Worm (Caenorhabditis elegans) whole organism, young adult: ENCODE results near the gene tufm-1.

ENCODE experiments used
- C17E4.6 ChIP-seq: fragments of 200-800 bp; sonication (Bioruptor generic); IDR thresholded peaks from 2 replicates; pipeline ENCODE4 v1.3.6; 2022; ENCODE audit warnings: missing genetic modification reagents, missing genetic modification characterization, missing compliant biosample characterization
- D2030.7 ChIP-seq: fragments of 200-800 bp; sonication (Bioruptor generic); IDR thresholded peaks from 2 replicates; pipeline ENCODE4 v1.3.6; 2022; ENCODE audit warnings: missing genetic modification reagents, missing genetic modification characterization, missing compliant biosample characterization
- F10E7.11 ChIP-seq: sonication (generic microtip); optimal IDR thresholded peaks from 2 replicates; lab custom pipeline; 2017; ENCODE audit warnings: mild to moderate bottlenecking, missing genetic modification characterization, moderate library complexity, missing compliant biosample characterization
- F23B12.7 ChIP-seq: sonication (generic microtip); optimal IDR thresholded peaks from 2 replicates; lab custom pipeline; 2017; ENCODE audit warnings: missing genetic modification characterization, mild to moderate bottlenecking, missing compliant biosample characterization, antibody characterized with exemption, moderate library complexity; ENCODE audit not compliant: insufficient read depth
- F37B4.10 ChIP-seq: fragments of 200-800 bp; sonication (Bioruptor generic); IDR thresholded peaks from 2 replicates; pipeline ENCODE4 v1.3.6; 2022; ENCODE audit warnings: missing genetic modification characterization, missing compliant biosample characterization
- F52B5.7 ChIP-seq: sonication (generic microtip); optimal IDR thresholded peaks from 2 replicates; lab custom pipeline; 2016; ENCODE audit warnings: mild to moderate bottlenecking, missing genetic modification characterization, missing compliant biosample characterization
- F55B11.4 ChIP-seq: sonication (generic microtip); optimal IDR thresholded peaks from 2 replicates; lab custom pipeline; 2016; ENCODE audit warnings: missing compliant biosample characterization, missing genetic modification characterization, borderline replicate concordance; ENCODE audit not compliant: insufficient read depth
- K12H6.12 ChIP-seq: fragments of 200-800 bp; sonication (Bioruptor generic); optimal IDR thresholded peaks from 2 replicates; lab custom pipeline; 2018; ENCODE audit warnings: mild to moderate bottlenecking, missing genetic modification characterization, missing compliant biosample characterization
- Y53F4B.3 ChIP-seq: fragments of 200-800 bp; sonication (Bioruptor generic); IDR thresholded peaks from 2 replicates; pipeline ENCODE4 v1.3.6; 2022; ENCODE audit warnings: missing genetic modification reagents, missing genetic modification characterization, missing compliant biosample characterization
- Y53G8AR.9 ChIP-seq: fragments of 200-800 bp; sonication (Bioruptor generic); conservative IDR thresholded peaks from 2 replicates; pipeline ENCODE4 v1.3.6; 2022; ENCODE audit warnings: missing genetic modification reagents, missing genetic modification characterization, missing compliant biosample characterization
- Y67H2A.10 ChIP-seq: fragments of 200-800 bp; sonication (Bioruptor generic); conservative IDR thresholded peaks from 2 replicates; pipeline ENCODE4 v1.3.6; 2022; ENCODE audit warnings: missing genetic modification reagents, missing genetic modification characterization, missing compliant biosample characterization
- Y79H2A.3 ChIP-seq: fragments of 200-800 bp; sonication (Bioruptor generic); conservative IDR thresholded peaks from 2 replicates; pipeline ENCODE4 v1.3.6; 2022; ENCODE audit warnings: missing genetic modification reagents, missing genetic modification characterization, missing compliant biosample characterization
- athp-1 ChIP-seq: sonication (generic microtip); optimal IDR thresholded peaks from 2 replicates; lab custom pipeline; 2017; ENCODE audit warnings: mild to moderate bottlenecking, missing genetic modification characterization, missing compliant biosample characterization
- attf-5 ChIP-seq: fragments of 200-800 bp; sonication (Bioruptor generic); optimal IDR thresholded peaks from 2 replicates; lab custom pipeline; 2018; ENCODE audit warnings: mild to moderate bottlenecking, missing genetic modification characterization, missing compliant biosample characterization
- bed-1 ChIP-seq: fragments of 200-800 bp; sonication (Bioruptor generic); IDR thresholded peaks from 2 replicates; pipeline ENCODE4 v1.3.6; 2022; ENCODE audit warnings: missing genetic modification reagents, missing genetic modification characterization, missing compliant biosample characterization
- bed-2 ChIP-seq: fragments of 200-800 bp; sonication (Bioruptor generic); IDR thresholded peaks from 2 replicates; pipeline ENCODE4 v1.3.6; 2022; ENCODE audit warnings: missing genetic modification reagents, missing genetic modification characterization, missing compliant biosample characterization
- cebp-2 ChIP-seq: fragments of 200-800 bp; sonication (Bioruptor generic); IDR thresholded peaks from 2 replicates; pipeline ENCODE4 v1.3.6; 2022; ENCODE audit warnings: missing genetic modification characterization, missing compliant biosample characterization
- ceh-100 ChIP-seq: fragments of 200-800 bp; sonication (Bioruptor generic); IDR thresholded peaks from 2 replicates; pipeline ENCODE4 v1.3.6; 2022; ENCODE audit warnings: missing genetic modification reagents, missing genetic modification characterization, missing compliant biosample characterization
- ceh-58 ChIP-seq: fragments of 200-800 bp; sonication (Bioruptor generic); IDR thresholded peaks from 2 replicates; pipeline ENCODE4 v1.3.6; 2022; ENCODE audit warnings: missing genetic modification characterization, missing compliant biosample characterization
- ceh-79 ChIP-seq: sonication (generic microtip); optimal IDR thresholded peaks from 2 replicates; lab custom pipeline; 2017; ENCODE audit warnings: mild to moderate bottlenecking, missing genetic modification characterization, missing compliant biosample characterization
- ceh-91 ChIP-seq: fragments of 200-800 bp; sonication (Bioruptor generic); IDR thresholded peaks from 2 replicates; pipeline ENCODE4 v1.3.6; 2022; ENCODE audit warnings: missing genetic modification reagents, missing genetic modification characterization, missing compliant biosample characterization
- die-1 ChIP-seq: sonication (generic microtip); optimal IDR thresholded peaks from 2 replicates; lab custom pipeline; 2016; ENCODE audit warnings: missing genotype, mild to moderate bottlenecking, missing genetic modification characterization, missing compliant biosample characterization
- dox-1 ChIP-seq: fragments of 200-800 bp; sonication (Bioruptor generic); IDR thresholded peaks from 2 replicates; pipeline ENCODE4 v1.3.6; 2022; ENCODE audit warnings: missing genetic modification reagents, missing genetic modification characterization, missing compliant biosample characterization
- efl-1 ChIP-seq: fragments of 150-350 bp; optimal IDR thresholded peaks from 2 replicates; lab custom pipeline; 2014; ENCODE audit warnings: missing biosample characterization, missing genetic modification reagents, missing genetic modification characterization
- egl-18 ChIP-seq: fragments of 200-800 bp; sonication (Bioruptor generic); IDR thresholded peaks from 2 replicates; pipeline ENCODE4 v1.3.6; 2022; ENCODE audit warnings: missing genetic modification reagents, missing genetic modification characterization, missing compliant biosample characterization
- egrh-3 ChIP-seq: fragments of 200-800 bp; sonication (Bioruptor generic); IDR thresholded peaks from 2 replicates; pipeline ENCODE4 v1.3.6; 2022; ENCODE audit warnings: missing genetic modification reagents, missing genetic modification characterization, missing compliant biosample characterization
- ekl-4 ChIP-seq: fragments of 200-800 bp; sonication (Bioruptor generic); IDR thresholded peaks from 2 replicates; pipeline ENCODE4 v1.3.6; 2022; ENCODE audit warnings: missing genetic modification reagents, missing genetic modification characterization, missing compliant biosample characterization
- ets-4 ChIP-seq: fragments of 200-800 bp; sonication (Bioruptor generic); optimal IDR thresholded peaks from 2 replicates; lab custom pipeline; 2018; ENCODE audit warnings: mild to moderate bottlenecking, missing genetic modification characterization, missing compliant biosample characterization
- fkh-3 ChIP-seq: sonication (generic microtip); optimal IDR thresholded peaks from 2 replicates; lab custom pipeline; 2016; ENCODE audit warnings: mild to moderate bottlenecking, missing genetic modification characterization, missing compliant biosample characterization
- gei-17 ChIP-seq: fragments of 200-800 bp; sonication (Bioruptor generic); optimal IDR thresholded peaks from 2 replicates; lab custom pipeline; 2018; ENCODE audit warnings: mild to moderate bottlenecking, missing genetic modification characterization, missing compliant biosample characterization
- him-1 ChIP-seq: sonication (generic microtip); optimal IDR thresholded peaks from 2 replicates; lab custom pipeline; 2016; ENCODE audit warnings: missing genotype, missing genetic modification reagents, missing genetic modification characterization, missing compliant biosample characterization
- hmg-1.2 ChIP-seq: fragments of 200-800 bp; sonication (Bioruptor generic); IDR thresholded peaks from 2 replicates; pipeline ENCODE4 v1.3.6; 2022; ENCODE audit warnings: missing genetic modification reagents, missing genetic modification characterization, missing compliant biosample characterization
- hmg-20 ChIP-seq: fragments of 200-800 bp; sonication (Bioruptor generic); IDR thresholded peaks from 2 replicates; pipeline ENCODE4 v1.3.6; 2022; ENCODE audit warnings: missing genetic modification reagents, missing genetic modification characterization, missing compliant biosample characterization
- lag-1 ChIP-seq: fragments of 200-800 bp; sonication (Bioruptor generic); IDR thresholded peaks from 2 replicates; pipeline ENCODE4 v1.3.6; 2022; ENCODE audit warnings: missing genetic modification reagents, missing genetic modification characterization, missing compliant biosample characterization
- let-607 ChIP-seq, 2 experiments: fragments of 200-800 bp in 1 of 2; sonication (Bioruptor generic) in 1 of 2; sonication (generic microtip) in 1 of 2; optimal IDR thresholded peaks; 2 replicates each; lab custom pipeline; 2016 to 2018; ENCODE audit warnings: mild to moderate bottlenecking in 2 of 2, missing compliant biosample characterization in 2 of 2, missing genetic modification characterization in 2 of 2, moderate library complexity in 2 of 2, missing genotype in 1 of 2
- lsl-1 ChIP-seq: fragments of 200-800 bp; sonication (Bioruptor generic); optimal IDR thresholded peaks from 2 replicates; lab custom pipeline; 2018; ENCODE audit warnings: mild to moderate bottlenecking, missing genetic modification characterization, moderate library complexity, missing compliant biosample characterization
- mcd-1 ChIP-seq: fragments of 200-800 bp; sonication (Bioruptor generic); IDR thresholded peaks from 2 replicates; pipeline ENCODE4 v1.3.6; 2022; ENCODE audit warnings: missing genetic modification reagents, missing genetic modification characterization, missing compliant biosample characterization
- mxl-1 ChIP-seq: sonication (generic microtip); optimal IDR thresholded peaks from 2 replicates; lab custom pipeline; 2016; ENCODE audit warnings: missing genetic modification characterization, missing compliant biosample characterization
- nfyb-1 ChIP-seq: fragments of 200-800 bp; sonication (Bioruptor generic); IDR thresholded peaks from 2 replicates; pipeline ENCODE4 v1.3.6; 2022; ENCODE audit warnings: missing genetic modification reagents, missing genetic modification characterization, missing compliant biosample characterization
- repo-1 ChIP-seq: sonication (generic microtip); optimal IDR thresholded peaks from 2 replicates; lab custom pipeline; 2017; ENCODE audit warnings: mild to moderate bottlenecking, missing genetic modification characterization, missing compliant biosample characterization
- sdz-38 ChIP-seq: sonication (generic microtip); optimal IDR thresholded peaks from 2 replicates; lab custom pipeline; 2016; ENCODE audit warnings: missing genotype, missing genetic modification characterization, missing compliant biosample characterization
- sea-2 ChIP-seq: fragments of 200-800 bp; sonication (Bioruptor generic); IDR thresholded peaks from 2 replicates; pipeline ENCODE4 v1.3.6; 2022; ENCODE audit warnings: missing genetic modification characterization, missing compliant biosample characterization
- snpc-1.3 ChIP-seq: sonication (generic microtip); optimal IDR thresholded peaks from 2 replicates; lab custom pipeline; 2017; ENCODE audit warnings: missing genetic modification characterization, mild to moderate bottlenecking, missing compliant biosample characterization, antibody characterized with exemption, moderate library complexity, missing genotype, missing genetic modification reagents; ENCODE audit not compliant: insufficient read depth
- snpc-3.4 ChIP-seq: sonication (generic microtip); optimal IDR thresholded peaks from 2 replicates; lab custom pipeline; 2017; ENCODE audit warnings: missing genetic modification characterization, mild to moderate bottlenecking, missing compliant biosample characterization, antibody characterized with exemption, moderate library complexity, missing genotype, missing genetic modification reagents
- snpc-4 ChIP-seq, 5 experiments: fragments of 150-350 bp in 1 of 5; sonication (generic microtip) in 4 of 5; optimal IDR thresholded peaks; 2 replicates each; lab custom pipeline; 2014 to 2018; ENCODE audit warnings: missing genetic modification characterization in 5 of 5, missing biosample characterization in 3 of 5, antibody characterized with exemption in 2 of 5, mild to moderate bottlenecking in 2 of 5, missing compliant biosample characterization in 2 of 5, missing genotype in 2 of 5, moderate library complexity in 2 of 5, missing genetic modification reagents in 1 of 5
- unc-130 ChIP-seq: sonication (generic microtip); optimal IDR thresholded peaks from 2 replicates; lab custom pipeline; 2016; ENCODE audit warnings: missing genetic modification reagents, missing genetic modification characterization, missing compliant biosample characterization
- xnd-1 ChIP-seq: sonication (generic microtip); optimal IDR thresholded peaks from 2 replicates; lab custom pipeline; 2016; ENCODE audit warnings: missing genotype, missing genetic modification reagents, missing genetic modification characterization, missing compliant biosample characterization
- ztf-26 ChIP-seq: sonication (generic microtip); optimal IDR thresholded peaks from 2 replicates; lab custom pipeline; 2017; ENCODE audit warnings: missing genetic modification characterization, missing compliant biosample characterization

Gene tufm-1

ce11 chrIII:2785840-2786239 lies 28.9 kb downstream of the tufm-1 start, which contains the start of gene Y71H2AM.20 (continued):
- TF ChIP-seq let-607 (tag; optimal IDR thresholded peaks at IDR 0.05; lab: Kevin White, UChicago) (peak; percentile 44 to 64), D2030.7 (GFP tag; lab: Robert Waterston, UW) (peak; percentile 93), mxl-1 (no peak), Y53G8AR.9 (GFP tag; lab: Robert Waterston, UW) (peak; percentile 93), die-1 (tag; lab: Kevin White, UChicago) (peak; percentile 54), repo-1 (tag; lab: Kevin White, UChicago) (no peak), K12H6.12 (tag; lab: Kevin White, UChicago) (peak; percentile 91), egrh-3 (0 out of 2 replicates have a peak, but pooled peaks have one; percentile 21), ceh-100 (peak; percentile 70), cebp-2 (no peak), C17E4.6 (GFP tag; lab: Robert Waterston, UW) (peak; percentile 79), F37B4.10 (no peak), xnd-1 (tag; lab: Kevin White, UChicago) (peak; percentile 49), ets-4 (GFP tag; lab: Kevin White, UChicago) (no peak), lag-1 (no peak), hmg-1.2 (peak; percentile 76), ekl-4 (peak; percentile 95), bed-1 (no peak), F52B5.7 (tag; lab: Kevin White, UChicago) (no peak), mcd-1 (peak; percentile 98), Y53F4B.3 (GFP tag; lab: Robert Waterston, UW) (peak; percentile 71; the same call in 1 of the 2 replicates), fkh-3 (tag; lab: Kevin White, UChicago) (no peak), lsl-1 (peak; percentile 92), ceh-91 (GFP tag; lab: Robert Waterston, UW) (peak; percentile 89), F10E7.11 (no peak), Y67H2A.10 (GFP tag; lab: Robert Waterston, UW) (peak; percentile 89), F23B12.7 (tag; lab: Kevin White, UChicago) (peak; percentile 98), ceh-79 (tag; lab: Kevin White, UChicago) (no peak), Y79H2A.3 (GFP tag; lab: Robert Waterston, UW) (peak; percentile 74; the same call in 1 of the 2 replicates), snpc-1.3 (tag; lab: Kevin White, UChicago) (peak; percentile 95), athp-1 (peak; percentile 98), gei-17 (no peak), nfyb-1 (GFP tag; lab: Robert Waterston, UW) (peak; percentile 90), F55B11.4 (tag; lab: Kevin White, UChicago) (no peak), snpc-3.4 (tag; lab: Kevin White, UChicago) (peak; percentile 96), efl-1 (peak; percentile 86), egl-18 (no peak), sea-2 (GFP tag; lab: Robert Waterston, UW) (no peak), hmg-20 (no peak), attf-5 (GFP tag; lab: Kevin White, UChicago) (peak; percentile 100), unc-130 (peak; percentile 35), him-1 (tag; lab: Kevin White, UChicago) (no peak), ztf-26 (tag; lab: Kevin White, UChicago) (peak; percentile 72), sdz-38 (tag; lab: Kevin White, UChicago) (no peak), dox-1 (GFP tag; lab: Robert Waterston, UW) (peak; percentile 98), ceh-58 (no peak), bed-2 (GFP tag; lab: Robert Waterston, UW) (no peak), snpc-4 (GFP tag; optimal IDR thresholded peaks at IDR 0.05; lab: Kevin White, UChicago) (peak; percentile 51), snpc-4 (tag; optimal IDR thresholded peaks at IDR 0.05; lab: Kevin White, UChicago) (peak; percentile 70 to 90 (median 83))
